Fruit fly (Drosophila melanogaster) whole organism, embryonic: ENCODE measurements around the gene CG3251.
"Not testable (repeated sequence)": the region's sequence is repeated elsewhere in the genome, so short reads cannot be mapped to it uniquely, and the experiment has no call there.

Experiments used
- ATbp ChIP-seq: fragments of 200-800 bp; sonication (Bioruptor generic); optimal IDR thresholded peaks from 2 replicates; lab custom pipeline; 2017; ENCODE audit warnings: missing biosample characterization, mild to moderate bottlenecking, missing genetic modification characterization, missing genetic modification reagents
- Antp ChIP-seq: fragments of 200-800 bp; sonication (Bioruptor generic); optimal IDR thresholded peaks from 3 replicates; lab custom pipeline; 2016; ENCODE audit warnings: missing biosample characterization, missing genetic modification characterization
- CG12104 ChIP-seq: fragments of 200-800 bp; sonication (Bioruptor generic); optimal IDR thresholded peaks from 3 replicates; lab custom pipeline; 2016; ENCODE audit warnings: missing biosample characterization, missing genetic modification characterization
- CG13775 ChIP-seq: fragments of 200-800 bp; sonication (Bioruptor generic); optimal IDR thresholded peaks from 3 replicates; lab custom pipeline; 2017; ENCODE audit warnings: missing biosample characterization, mild to moderate bottlenecking, missing genetic modification characterization
- CG16815 ChIP-seq: fragments of 200-800 bp; sonication (Bioruptor generic); optimal IDR thresholded peaks from 3 replicates; lab custom pipeline; 2017; ENCODE audit warnings: missing biosample characterization, mild to moderate bottlenecking, missing genetic modification characterization
- CG32772 ChIP-seq: fragments of 200-800 bp; sonication (Bioruptor generic); IDR thresholded peaks from 2 replicates; pipeline ENCODE4 v1.3.6; 2022; ENCODE audit warnings: missing biosample characterization, missing genetic modification characterization
- CG6254 ChIP-seq: fragments of 200-800 bp; sonication (Bioruptor generic); optimal IDR thresholded peaks from 3 replicates; lab custom pipeline; 2017; ENCODE audit warnings: mild to moderate bottlenecking, missing biosample characterization, missing genetic modification reagents, missing genetic modification characterization
- Sin3A ChIP-seq: fragments of >200 bp; optimal IDR thresholded peaks from 2 replicates; lab custom pipeline; 2018
- Xrp1 ChIP-seq: fragments of 200-800 bp; sonication (Bioruptor generic); IDR thresholded peaks from 2 replicates; pipeline ENCODE4 v1.3.6; 2022; ENCODE audit warnings: missing biosample characterization, missing genetic modification characterization
- ap ChIP-seq: fragments of 200-800 bp; sonication (Bioruptor generic); IDR thresholded peaks from 2 replicates; pipeline ENCODE4 v1.3.6; 2022; ENCODE audit warnings: missing biosample characterization, missing genetic modification characterization
- br ChIP-seq: fragments of >200 bp; optimal IDR thresholded peaks from 2 replicates; lab custom pipeline; 2017

dm6 chr2L:4644975-4645374 lies 45.5 kb downstream of the CG3251 start:
- not testable (repeated sequence) for TF ChIP-seq ATbp (GFP tag; lab: Kevin White, UChicago); CG6254 (GFP tag; lab: Kevin White, UChicago); CG13775 (GFP tag; lab: Kevin White, UChicago); Sin3A; CG16815; CG12104 (GFP tag; lab: Kevin White, UChicago); br (lab: Kevin White, UChicago); Antp (GFP tag; lab: Kevin White, UChicago); ap; Xrp1
- peak; percentile 24; the same call in 1 of the 2 replicates for TF ChIP-seq CG32772 (GFP tag; lab: Robert Waterston, UW)
